ENCODE assay signal across 8 worm cellular contexts in genomic region chrX:8925443-8925842, ce11.
TF ChIP-seq lines count a peak whose summit lies in the region.

No protein-coding gene starts in this region.

TF ChIP-seq in whole organism, L1 larva, 84 proteins besides CTCF, POLR2A, EP300 and RAD21:
- TF ChIP-seq blmp-1 (tag; optimal IDR thresholded peaks at IDR 0.05; lab: Kevin White, UChicago) (peak; percentile 21), mab-9 (GFP tag; IDR thresholded peaks at IDR 0.05; lab: Robert Waterston, UW) (no peak), snu-23 (GFP tag; optimal IDR thresholded peaks at IDR 0.05; lab: Kevin White, UChicago) (peak; percentile 12), grh-1 (GFP tag; IDR thresholded peaks at IDR 0.05; lab: Robert Waterston, UW) (no peak)

TF ChIP-seq in whole organism, L3 larva, 47 proteins besides CTCF, POLR2A, EP300 and RAD21:
- no peak for TF ChIP-seq nhr-23 (tag; optimal IDR thresholded peaks at IDR 0.05; lab: Kevin White, UChicago)
- TF ChIP-seq hmg-11 (tag; optimal IDR thresholded peaks at IDR 0.05; lab: Kevin White, UChicago): peak; percentile 4
TF ChIP-seq in whole organism, L3 larva: peak in this region for 1.

TF ChIP-seq in whole organism, L4 larva, 104 proteins besides CTCF, POLR2A, EP300 and RAD21 (continues in another document):
- no peak for TF ChIP-seq set-16 (GFP tag; IDR thresholded peaks at IDR 0.05; lab: Robert Waterston, UW)
- peak; percentile 60; the same call in 1 of the 2 replicates for TF ChIP-seq php-3 (GFP tag; IDR thresholded peaks at IDR 0.05; lab: Robert Waterston, UW)
- no peak for TF ChIP-seq mdl-1 (tag; optimal IDR thresholded peaks at IDR 0.05; lab: Kevin White, UChicago)
- TF ChIP-seq lin-1 (GFP tag; IDR thresholded peaks at IDR 0.05; lab: Robert Waterston, UW): no peak
- no peak; the same call in none of the 2 replicates for TF ChIP-seq vab-7 (GFP tag; IDR thresholded peaks at IDR 0.05; lab: Robert Waterston, UW)
- TF ChIP-seq saeg-2 (GFP tag; IDR thresholded peaks at IDR 0.05; lab: Robert Waterston, UW): no peak
- TF ChIP-seq D1046.2 (GFP tag; IDR thresholded peaks at IDR 0.05; lab: Robert Waterston, UW): no peak
- no peak for TF ChIP-seq ceh-28 (tag; optimal IDR thresholded peaks at IDR 0.05; lab: Kevin White, UChicago)
- TF ChIP-seq ZK337.2 (GFP tag; IDR thresholded peaks at IDR 0.05; lab: Robert Waterston, UW): no peak
- no peak for TF ChIP-seq fos-1 (tag; optimal IDR thresholded peaks at IDR 0.05; lab: Kevin White, UChicago)
- peak; percentile 18 for TF ChIP-seq duxl-1 (tag; optimal IDR thresholded peaks at IDR 0.05; lab: Kevin White, UChicago; ENCODE audit: poor library complexity)
- no peak for TF ChIP-seq Y5F2A.4 (GFP tag; optimal IDR thresholded peaks at IDR 0.05; lab: Kevin White, UChicago)
- TF ChIP-seq egl-43 (GFP tag; IDR thresholded peaks at IDR 0.05; lab: Robert Waterston, UW): no peak
- no peak for TF ChIP-seq aha-1 (tag; lab: Kevin White, UChicago)
- peak; percentile 55 for TF ChIP-seq ctbp-1 (GFP tag; IDR thresholded peaks at IDR 0.05; lab: Robert Waterston, UW)

TF ChIP-seq in whole organism, early embryonic, 17 proteins besides CTCF, POLR2A, EP300 and RAD21 (continues in another document):
- TF ChIP-seq hnd-1 (tag; optimal IDR thresholded peaks at IDR 0.05; lab: Kevin White, UChicago) (peak; percentile 4), ceh-36 (tag; optimal IDR thresholded peaks at IDR 0.05; lab: Kevin White, UChicago) (no peak), hmbx-1 (tag; optimal IDR thresholded peaks at IDR 0.05; lab: Kevin White, UChicago) (peak; percentile 18), tbx-11 (GFP tag; IDR thresholded peaks at IDR 0.05; lab: Robert Waterston, UW) (peak; percentile 51; the same call in 1 of the 2 replicates), tbx-37 (GFP tag; conservative IDR thresholded peaks at IDR 0.05; lab: Robert Waterston, UW) (peak; percentile 65), pes-1 (GFP tag; IDR thresholded peaks at IDR 0.05; lab: Robert Waterston, UW) (peak; percentile 79), sea-1 (GFP tag; conservative IDR thresholded peaks at IDR 0.05; lab: Robert Waterston, UW) (no peak), B0310.2 (tag; optimal IDR thresholded peaks at IDR 0.05; lab: Kevin White, UChicago) (peak; percentile 35), F13C5.2 (tag; optimal IDR thresholded peaks at IDR 0.05; lab: Kevin White, UChicago) (peak; percentile 30), scrt-1 (GFP tag; IDR thresholded peaks at IDR 0.05; lab: Robert Waterston, UW) (no peak; the same call in 1 of the 2 replicates), flt-1 (GFP tag; IDR thresholded peaks at IDR 0.05; lab: Robert Waterston, UW) (peak; percentile 58), ama-1 (optimal IDR thresholded peaks at IDR 0.05; lab: Kevin White, UChicago) (no peak), aly-1 (tag; optimal IDR thresholded peaks at IDR 0.05; lab: Kevin White, UChicago) (no peak), tra-4 (tag; optimal IDR thresholded peaks at IDR 0.05; lab: Kevin White, UChicago) (no peak), ets-7 (tag; optimal IDR thresholded peaks at IDR 0.05; lab: Kevin White, UChicago) (no peak)

TF ChIP-seq in whole organism, late embryonic, 69 proteins besides CTCF, POLR2A, EP300 and RAD21:
- TF ChIP-seq hlh-13 (GFP tag; optimal IDR thresholded peaks at IDR 0.05; lab: Kevin White, UChicago) (no peak), nhr-232 (tag; optimal IDR thresholded peaks at IDR 0.05; lab: Kevin White, UChicago) (peak; percentile 6), pros-1 (tag; optimal IDR thresholded peaks at IDR 0.05; lab: Kevin White, UChicago) (no peak), gmeb-2 (tag; optimal IDR thresholded peaks at IDR 0.05; lab: Kevin White, UChicago) (peak; percentile 4), hlh-8 (tag; optimal IDR thresholded peaks at IDR 0.05; lab: Kevin White, UChicago) (no peak), elt-2 (tag; optimal IDR thresholded peaks at IDR 0.05; lab: Kevin White, UChicago) (peak; percentile 38), T23F11.4 (GFP tag; optimal IDR thresholded peaks at IDR 0.05; lab: Kevin White, UChicago) (no peak), rnt-1 (tag; optimal IDR thresholded peaks at IDR 0.05; lab: Kevin White, UChicago) (peak; percentile 36), unc-86 (tag; optimal IDR thresholded peaks at IDR 0.05; lab: Kevin White, UChicago) (peak; percentile 49), hlh-30 (tag; optimal IDR thresholded peaks at IDR 0.05; lab: Kevin White, UChicago; ENCODE audit: insufficient read depth) (peak; percentile 27), ceh-6 (GFP tag; optimal IDR thresholded peaks at IDR 0.05; lab: Kevin White, UChicago) (peak; percentile 28), pha-2 (tag; optimal IDR thresholded peaks at IDR 0.05; lab: Kevin White, UChicago) (peak; percentile 41), Y22D7AL.16 (tag; optimal IDR thresholded peaks at IDR 0.05; lab: Kevin White, UChicago) (peak; percentile 11)

TF ChIP-seq in whole organism, midembryonic, 9 proteins besides CTCF, POLR2A, EP300 and RAD21:
- peak; percentile 55 for TF ChIP-seq ref-1 (GFP tag; conservative IDR thresholded peaks at IDR 0.05; lab: Robert Waterston, UW)
- peak; percentile 79 for TF ChIP-seq flt-1 (GFP tag; IDR thresholded peaks at IDR 0.05; lab: Robert Waterston, UW)
- no peak for TF ChIP-seq ztf-23 (GFP tag; IDR thresholded peaks at IDR 0.05; lab: Robert Waterston, UW)
- peak; percentile 65; the same call in 1 of the 2 replicates for TF ChIP-seq klf-2 (GFP tag; conservative IDR thresholded peaks at IDR 0.05; lab: Robert Waterston, UW)

TF ChIP-seq in whole organism, mixed stage, embryonic, 35 proteins besides CTCF, POLR2A, EP300 and RAD21:
- peak; percentile 23 for TF ChIP-seq bed-3 (GFP tag; optimal IDR thresholded peaks at IDR 0.05; lab: Kevin White, UChicago)
- no peak for TF ChIP-seq nhr-76 (tag; optimal IDR thresholded peaks at IDR 0.05; lab: Kevin White, UChicago)
- TF ChIP-seq ceh-83 (GFP tag; optimal IDR thresholded peaks at IDR 0.05; lab: Kevin White, UChicago): peak; percentile 76
- no peak for TF ChIP-seq hlh-1 (tag; optimal IDR thresholded peaks at IDR 0.05; lab: Kevin White, UChicago)
- no peak for TF ChIP-seq elt-3 (tag; optimal IDR thresholded peaks at IDR 0.05; lab: Kevin White, UChicago)
- no peak for TF ChIP-seq lin-32 (GFP tag; optimal IDR thresholded peaks at IDR 0.05; lab: Kevin White, UChicago)
- peak; percentile 50 for TF ChIP-seq ceh-43 (GFP tag; optimal IDR thresholded peaks at IDR 0.05; lab: Kevin White, UChicago)
- peak; percentile 24 for TF ChIP-seq cnd-1 (tag; optimal IDR thresholded peaks at IDR 0.05; lab: Kevin White, UChicago)
- TF ChIP-seq ham-2 (GFP tag; optimal IDR thresholded peaks at IDR 0.05; lab: Kevin White, UChicago): peak; percentile 25
- no peak for TF ChIP-seq lsy-2 (tag; optimal IDR thresholded peaks at IDR 0.05; lab: Kevin White, UChicago)
- TF ChIP-seq nhr-237 (tag; optimal IDR thresholded peaks at IDR 0.05; lab: Kevin White, UChicago): no peak
- TF ChIP-seq blmp-1 (tag; optimal IDR thresholded peaks at IDR 0.05; lab: Kevin White, UChicago): no peak
- TF ChIP-seq M03D4.4 (tag; optimal IDR thresholded peaks at IDR 0.05; lab: Kevin White, UChicago): peak; percentile 20
- no peak for TF ChIP-seq nhr-2 (tag; optimal IDR thresholded peaks at IDR 0.05; lab: Kevin White, UChicago)
TF ChIP-seq in whole organism, mixed stage, embryonic: peak in this region for 6.

TF ChIP-seq in whole organism, young adult, 124 proteins besides CTCF, POLR2A, EP300 and RAD21 (continues in another document):
- TF ChIP-seq snpc-4 (GFP tag; optimal IDR thresholded peaks at IDR 0.05; lab: Kevin White, UChicago) (peak; percentile 44), snpc-4 (tag; optimal IDR thresholded peaks at IDR 0.05; lab: Kevin White, UChicago) (no peak), T07F8.4 (tag; optimal IDR thresholded peaks at IDR 0.05; lab: Kevin White, UChicago) (no peak), unc-62 (GFP tag; optimal IDR thresholded peaks at IDR 0.05; lab: Kevin White, UChicago) (no peak), lir-1 (GFP tag; conservative IDR thresholded peaks at IDR 0.05; lab: Robert Waterston, UW) (no peak), atf-7 (tag; optimal IDR thresholded peaks at IDR 0.05; lab: Kevin White, UChicago) (no peak), D2030.7 (GFP tag; IDR thresholded peaks at IDR 0.05; lab: Robert Waterston, UW) (peak; percentile 50), ztf-22 (GFP tag; optimal IDR thresholded peaks at IDR 0.05; lab: Kevin White, UChicago) (no peak), Y53F4B.3 (GFP tag; IDR thresholded peaks at IDR 0.05; lab: Robert Waterston, UW) (no peak), nfya-2 (GFP tag; IDR thresholded peaks at IDR 0.05; lab: Robert Waterston, UW) (no peak), madf-10 (tag; optimal IDR thresholded peaks at IDR 0.05; lab: Kevin White, UChicago) (peak; percentile 27), ZK185.1 (tag; optimal IDR thresholded peaks at IDR 0.05; lab: Kevin White, UChicago; ENCODE audit: poor library complexity, severe bottlenecking) (peak; percentile 3), ztf-6 (GFP tag; IDR thresholded peaks at IDR 0.05; lab: Robert Waterston, UW) (no peak), ztf-28 (GFP tag; IDR thresholded peaks at IDR 0.05; lab: Robert Waterston, UW) (no peak), rpc-1 (optimal IDR thresholded peaks at IDR 0.05; lab: Kevin White, UChicago) (peak; percentile 68), rpc-1 (tag; optimal IDR thresholded peaks at IDR 0.05; lab: Kevin White, UChicago) (peak; percentile 90), pbrm-1 (GFP tag; IDR thresholded peaks at IDR 0.05; lab: Robert Waterston, UW) (peak; percentile 66), Y56A3A.18 (GFP tag; IDR thresholded peaks at IDR 0.05; lab: Robert Waterston, UW) (no peak), die-1 (tag; optimal IDR thresholded peaks at IDR 0.05; lab: Kevin White, UChicago) (peak; percentile 60), him-1 (tag; optimal IDR thresholded peaks at IDR 0.05; lab: Kevin White, UChicago) (peak; percentile 50), sdz-38 (tag; optimal IDR thresholded peaks at IDR 0.05; lab: Kevin White, UChicago) (no peak), repo-1 (tag; optimal IDR thresholded peaks at IDR 0.05; lab: Kevin White, UChicago) (no peak), tlf-1 (GFP tag; optimal IDR thresholded peaks at IDR 0.05; lab: Kevin White, UChicago) (peak; percentile 25), F33H1.4 (GFP tag; IDR thresholded peaks at IDR 0.05; lab: Robert Waterston, UW) (no peak), mel-28 (tag; optimal IDR thresholded peaks at IDR 0.05; lab: Kevin White, UChicago; ENCODE audit: borderline replicate concordance) (no peak), efl-1 (GFP tag; optimal IDR thresholded peaks at IDR 0.05; lab: Kevin White, UChicago) (no peak), chd-7 (tag; optimal IDR thresholded peaks at IDR 0.05; lab: Kevin White, UChicago) (no peak), egl-18 (GFP tag; IDR thresholded peaks at IDR 0.05; lab: Robert Waterston, UW) (no peak), hmg-20 (GFP tag; IDR thresholded peaks at IDR 0.05; lab: Robert Waterston, UW) (0 out of 2 replicates have a peak, but pooled peaks have one; percentile 26), aptf-2 (GFP tag; conservative IDR thresholded peaks at IDR 0.05; lab: Robert Waterston, UW) (no peak), attf-5 (GFP tag; optimal IDR thresholded peaks at IDR 0.05; lab: Kevin White, UChicago) (no peak), Y53G8AR.9 (GFP tag; conservative IDR thresholded peaks at IDR 0.05; lab: Robert Waterston, UW) (no peak), fkh-3 (tag; optimal IDR thresholded peaks at IDR 0.05; lab: Kevin White, UChicago) (no peak)
